Fruit fly (Drosophila melanogaster) whole organism, embryonic: ENCODE measurements around the gene CG6254.

ENCODE experiments used
- ATbp ChIP-seq: fragments of 200-800 bp; sonication (Bioruptor generic); optimal IDR thresholded peaks from 2 replicates; lab custom pipeline; 2017; ENCODE audit warnings: missing biosample characterization, mild to moderate bottlenecking, missing genetic modification characterization, missing genetic modification reagents
- Blimp-1 ChIP-seq: fragments of 200-800 bp; sonication (Bioruptor generic); optimal IDR thresholded peaks from 3 replicates; lab custom pipeline; 2018; ENCODE audit warnings: missing biosample characterization, missing genetic modification characterization, mild to moderate bottlenecking, moderate library complexity, missing genetic modification reagents
- CG10321 ChIP-seq: fragments of 200-800 bp; sonication (Bioruptor generic); IDR thresholded peaks from 2 replicates; pipeline ENCODE4 v1.3.6; 2022; ENCODE audit warnings: missing biosample characterization, missing genetic modification characterization
- CG10431 ChIP-seq: fragments of 200-800 bp; sonication (Bioruptor generic); optimal IDR thresholded peaks from 3 replicates; lab custom pipeline; 2018; ENCODE audit warnings: missing biosample characterization, mild to moderate bottlenecking, missing genetic modification characterization
- CG10565 ChIP-seq: fragments of 200-800 bp; sonication (Bioruptor generic); optimal IDR thresholded peaks from 3 replicates; lab custom pipeline; 2016; ENCODE audit warnings: missing biosample characterization, mild to moderate bottlenecking, missing genetic modification characterization
- CG10959 ChIP-seq: fragments of 200-800 bp; sonication (Bioruptor generic); IDR thresholded peaks from 2 replicates; pipeline ENCODE4 v1.3.6; 2022; ENCODE audit warnings: missing biosample characterization, missing genetic modification characterization
- CG11456 ChIP-seq: fragments of 200-800 bp; sonication (Bioruptor generic); IDR thresholded peaks from 3 replicates; pipeline ENCODE4 v1.3.6; 2022; ENCODE audit warnings: missing biosample characterization, missing genetic modification characterization
- CG11504 ChIP-seq: fragments of 200-800 bp; sonication (Bioruptor generic); optimal IDR thresholded peaks from 3 replicates; lab custom pipeline; 2019; ENCODE audit warnings: missing biosample characterization, mild to moderate bottlenecking, missing genetic modification characterization, moderate library complexity
- CG12219 ChIP-seq: fragments of 200-800 bp; sonication (Bioruptor generic); optimal IDR thresholded peaks from 3 replicates; lab custom pipeline; 2018; ENCODE audit warnings: missing biosample characterization, mild to moderate bottlenecking, missing genetic modification characterization
- CG13775 ChIP-seq: fragments of 200-800 bp; sonication (Bioruptor generic); optimal IDR thresholded peaks from 3 replicates; lab custom pipeline; 2017; ENCODE audit warnings: missing biosample characterization, mild to moderate bottlenecking, missing genetic modification characterization
- CG14965 ChIP-seq: fragments of 200-800 bp; sonication (Bioruptor generic); optimal IDR thresholded peaks from 2 replicates; lab custom pipeline; 2016; ENCODE audit warnings: missing biosample characterization, missing genetic modification characterization, borderline replicate concordance
- CG15011 ChIP-seq: fragments of 200-800 bp; sonication (Bioruptor generic); optimal IDR thresholded peaks from 3 replicates; lab custom pipeline; 2018; ENCODE audit warnings: missing biosample characterization, mild to moderate bottlenecking, missing genetic modification characterization
- CG15269 ChIP-seq: fragments of 200-800 bp; sonication (Bioruptor generic); optimal IDR thresholded peaks from 2 replicates; lab custom pipeline; 2018; ENCODE audit warnings: missing biosample characterization, mild to moderate bottlenecking, missing genetic modification characterization, moderate library complexity
- CG1529 ChIP-seq: fragments of 200-800 bp; sonication (Bioruptor generic); optimal IDR thresholded peaks from 3 replicates; lab custom pipeline; 2018; ENCODE audit warnings: missing biosample characterization, missing genetic modification characterization
- CG17612 ChIP-seq: fragments of 200-800 bp; sonication (Bioruptor generic); IDR thresholded peaks from 2 replicates; pipeline ENCODE4 v1.3.6; 2022; ENCODE audit warnings: missing biosample characterization, missing genetic modification characterization
- CG30020 ChIP-seq: fragments of 200-800 bp; optimal IDR thresholded peaks from 2 replicates; lab custom pipeline; 2019; ENCODE audit warnings: missing biosample characterization, mild to moderate bottlenecking, missing genetic modification characterization, moderate library complexity
- CG31224 ChIP-seq: fragments of 200-800 bp; sonication (Bioruptor generic); IDR thresholded peaks from 2 replicates; pipeline ENCODE4 v1.3.6; 2022; ENCODE audit warnings: missing biosample characterization, missing genetic modification characterization
- CG6813 ChIP-seq: fragments of 200-800 bp; sonication (Bioruptor generic); optimal IDR thresholded peaks from 2 replicates; lab custom pipeline; 2017; ENCODE audit warnings: missing biosample characterization, missing genetic modification characterization, mild to moderate bottlenecking, moderate library complexity, missing genetic modification reagents
- CG9727 ChIP-seq: fragments of 200-800 bp; sonication (Bioruptor generic); optimal IDR thresholded peaks from 3 replicates; lab custom pipeline; 2017; ENCODE audit warnings: missing biosample characterization, mild to moderate bottlenecking, missing genetic modification characterization
- CG9876 ChIP-seq: fragments of 200-800 bp; sonication (Bioruptor generic); optimal IDR thresholded peaks from 2 replicates; lab custom pipeline; 2016; ENCODE audit warnings: missing biosample characterization, missing genetic modification characterization
- CG9932 ChIP-seq: fragments of 200-800 bp; sonication (Bioruptor generic); IDR thresholded peaks from 2 replicates; pipeline ENCODE4 v1.3.6; 2022; ENCODE audit warnings: missing biosample characterization, missing genetic modification characterization
- CHES-1-like ChIP-seq: fragments of 200-800 bp; sonication (Bioruptor generic); optimal IDR thresholded peaks from 2 replicates; lab custom pipeline; 2016; ENCODE audit warnings: missing biosample characterization, missing genetic modification characterization
- CTCF ChIP-seq: fragments of 200-800 bp; sonication (Bioruptor generic); optimal IDR thresholded peaks from 2 replicates; lab custom pipeline; 2017; ENCODE audit warnings: missing biosample characterization, mild to moderate bottlenecking, missing genetic modification characterization, moderate library complexity
- CoRest ChIP-seq: fragments of 200-800 bp; sonication (Bioruptor generic); optimal IDR thresholded peaks from 3 replicates; lab custom pipeline; 2018; ENCODE audit warnings: missing biosample characterization, mild to moderate bottlenecking, missing genetic modification characterization, moderate library complexity
- CrebB ChIP-seq: fragments of 200-800 bp; sonication (Bioruptor generic); optimal IDR thresholded peaks from 3 replicates; lab custom pipeline; 2018; ENCODE audit warnings: missing biosample characterization, mild to moderate bottlenecking, missing genetic modification characterization
- Doc3 ChIP-seq: fragments of 200-800 bp; sonication (Bioruptor generic); IDR thresholded peaks from 3 replicates; pipeline ENCODE4 v1.3.6; 2022; ENCODE audit warnings: missing biosample characterization, missing genetic modification characterization; ENCODE audit not compliant: partially characterized antibody
- Dp ChIP-seq: fragments of 200-800 bp; sonication (Bioruptor generic); optimal IDR thresholded peaks from 2 replicates; lab custom pipeline; 2018; ENCODE audit warnings: missing biosample characterization, mild to moderate bottlenecking, missing genetic modification characterization, moderate library complexity
- HLH54F ChIP-seq: fragments of 200-800 bp; sonication (Bioruptor generic); optimal IDR thresholded peaks from 3 replicates; lab custom pipeline; 2016; ENCODE audit warnings: missing biosample characterization, missing genetic modification characterization
- Mad ChIP-seq: fragments of 200-800 bp; sonication (Bioruptor generic); optimal IDR thresholded peaks from 2 replicates; lab custom pipeline; 2016; ENCODE audit warnings: missing biosample characterization, missing genetic modification characterization
- NC2β ChIP-seq: fragments of 200-800 bp; sonication (Bioruptor generic); optimal IDR thresholded peaks from 2 replicates; lab custom pipeline; 2016; ENCODE audit warnings: missing biosample characterization, missing genetic modification characterization
- Optix ChIP-seq: fragments of 200-800 bp; sonication (Bioruptor generic); IDR thresholded peaks from 3 replicates; pipeline ENCODE4 v1.3.6; 2022; ENCODE audit warnings: missing biosample characterization, missing genetic modification characterization
- PHDP ChIP-seq: fragments of 200-800 bp; sonication (Bioruptor generic); optimal IDR thresholded peaks from 3 replicates; lab custom pipeline; 2018; ENCODE audit warnings: missing biosample characterization, mild to moderate bottlenecking, missing genetic modification characterization, moderate library complexity
- aop ChIP-seq: fragments of 200-800 bp; sonication (Bioruptor generic); IDR thresholded peaks from 2 replicates; pipeline ENCODE4 v1.3.6; 2022; ENCODE audit warnings: missing biosample characterization, missing genetic modification characterization
- bowl ChIP-seq: fragments of 200-800 bp; sonication (Bioruptor generic); IDR thresholded peaks from 2 replicates; pipeline ENCODE4 v1.3.6; 2022; ENCODE audit warnings: missing biosample characterization, missing genetic modification characterization
- da ChIP-seq: fragments of 200-800 bp; sonication (Bioruptor generic); optimal IDR thresholded peaks from 2 replicates; lab custom pipeline; 2016; ENCODE audit warnings: missing biosample characterization, missing genetic modification characterization
- dati ChIP-seq: fragments of 200-800 bp; sonication (Bioruptor generic); IDR thresholded peaks from 2 replicates; pipeline ENCODE4 v1.3.6; 2022; ENCODE audit warnings: missing biosample characterization, missing genetic modification characterization
- dysf ChIP-seq: fragments of 200-800 bp; sonication (Bioruptor generic); IDR thresholded peaks from 3 replicates; pipeline ENCODE4 v1.3.6; 2022; ENCODE audit warnings: missing biosample characterization, missing genetic modification characterization
- esg ChIP-seq: fragments of 200-800 bp; sonication (Bioruptor generic); conservative IDR thresholded peaks from 2 replicates; pipeline ENCODE4 v1.3.6; 2022; ENCODE audit warnings: missing biosample characterization, missing genetic modification characterization
- eve ChIP-seq, 2 experiments: fragments of >200 bp; optimal IDR thresholded peaks; 2 replicates each; lab custom pipeline; 2017; ENCODE audit warnings: missing biosample characterization in 2 of 2, missing genetic modification characterization in 2 of 2
- gfzf ChIP-seq: fragments of 200-800 bp; sonication (Bioruptor generic); optimal IDR thresholded peaks from 2 replicates; lab custom pipeline; 2016; ENCODE audit warnings: missing biosample characterization, mild to moderate bottlenecking, missing genetic modification characterization, moderate library complexity
- hb ChIP-seq: fragments of 200-800 bp; sonication (Bioruptor generic); IDR thresholded peaks from 3 replicates; pipeline ENCODE4 v1.3.6; 2022; ENCODE audit warnings: missing biosample characterization, missing genetic modification characterization; ENCODE audit not compliant: partially characterized antibody
- lilli ChIP-seq: fragments of 200-800 bp; sonication (Bioruptor generic); optimal IDR thresholded peaks from 3 replicates; lab custom pipeline; 2016; ENCODE audit warnings: missing biosample characterization, missing genetic modification characterization
- nerfin-2 ChIP-seq: fragments of 200-800 bp; sonication (Bioruptor generic); IDR thresholded peaks from 2 replicates; pipeline ENCODE4 v1.3.6; 2022; ENCODE audit warnings: missing biosample characterization, missing genetic modification characterization; ENCODE audit not compliant: partially characterized antibody
- nmo ChIP-seq: fragments of 200-800 bp; sonication (Bioruptor generic); optimal IDR thresholded peaks from 2 replicates; lab custom pipeline; 2018; ENCODE audit warnings: missing biosample characterization, mild to moderate bottlenecking, missing genetic modification characterization, moderate library complexity
- oc ChIP-seq: fragments of 200-800 bp; sonication (Bioruptor generic); optimal IDR thresholded peaks from 2 replicates; lab custom pipeline; 2018; ENCODE audit warnings: missing biosample characterization, mild to moderate bottlenecking, missing genetic modification characterization, moderate library complexity
- pho ChIP-seq: fragments of 200-800 bp; sonication (Bioruptor generic); optimal IDR thresholded peaks from 2 replicates; lab custom pipeline; 2016; ENCODE audit warnings: missing biosample characterization, missing genetic modification characterization
- pnt ChIP-seq: fragments of 200-800 bp; sonication (Bioruptor generic); optimal IDR thresholded peaks from 3 replicates; lab custom pipeline; 2016; ENCODE audit warnings: missing biosample characterization, missing genetic modification characterization
- ssp ChIP-seq: fragments of 200-800 bp; sonication (Bioruptor generic); IDR thresholded peaks from 2 replicates; pipeline ENCODE4 v1.3.6; 2022; ENCODE audit warnings: missing biosample characterization, missing genetic modification characterization
- tio ChIP-seq: fragments of 200-800 bp; sonication (Bioruptor generic); optimal IDR thresholded peaks from 2 replicates; lab custom pipeline; 2017; ENCODE audit warnings: missing biosample characterization, missing genetic modification characterization, inconsistent platforms
- vfl ChIP-seq: fragments of 200-800 bp; sonication (Bioruptor generic); optimal IDR thresholded peaks from 2 replicates; lab custom pipeline; 2016; ENCODE audit warnings: missing biosample characterization, missing genetic modification characterization
- vvl ChIP-seq: fragments of 200-800 bp; sonication (Bioruptor generic); IDR thresholded peaks from 2 replicates; pipeline ENCODE4 v1.3.6; 2022; ENCODE audit warnings: missing biosample characterization, missing genetic modification characterization

Gene CG6254

dm6 chr3R:10153957-10154685 is 7.0 kb downstream of the CG6254 start (continued):
- TF ChIP-seq eve (GFP tag; optimal IDR thresholded peaks at IDR 0.05; lab: Kevin White, UChicago) (no peak), pnt (GFP tag; lab: Kevin White, UChicago) (peak; percentile 17), nerfin-2 (GFP tag; lab: Robert Waterston, UW) (no peak), CG15011 (GFP tag; lab: Kevin White, UChicago) (no peak), aop (GFP tag; lab: Robert Waterston, UW) (no peak), pho (GFP tag; lab: Kevin White, UChicago) (no peak), CoRest (tag; lab: Kevin White, UChicago) (peak; percentile 28), CG12219 (GFP tag; lab: Kevin White, UChicago) (peak; percentile 15), bowl (GFP tag; lab: Robert Waterston, UW) (no peak), ssp (GFP tag; lab: Robert Waterston, UW) (no peak), gfzf (GFP tag; lab: Kevin White, UChicago) (no peak), vvl (GFP tag; lab: Robert Waterston, UW) (peak; percentile 22; the same call in 1 of the 2 replicates), CG15269 (tag; lab: Kevin White, UChicago) (peak; percentile 62), CG10321 (GFP tag; lab: Robert Waterston, UW) (no peak), NC2β (GFP tag; lab: Kevin White, UChicago) (no peak), Doc3 (GFP tag; lab: Robert Waterston, UW) (no peak), CG11456 (GFP tag; lab: Robert Waterston, UW) (no peak), CG17612 (GFP tag; lab: Robert Waterston, UW) (no peak), CG10565 (no peak), Optix (GFP tag; lab: Robert Waterston, UW) (no peak), dysf (peak; percentile 65), CG13775 (GFP tag; lab: Kevin White, UChicago) (no peak), CG10431 (no peak), da (GFP tag; lab: Kevin White, UChicago) (no peak), CG9876 (GFP tag; lab: Kevin White, UChicago) (no peak), CrebB (tag; lab: Kevin White, UChicago) (no peak), ATbp (no peak), CG31224 (GFP tag; lab: Robert Waterston, UW) (no peak), PHDP (tag; lab: Kevin White, UChicago) (peak; percentile 13), vfl (GFP tag; lab: Kevin White, UChicago) (no peak), dati (GFP tag; lab: Robert Waterston, UW) (no peak), Blimp-1 (peak; percentile 90), Dp (GFP tag; lab: Kevin White, UChicago) (no peak), Mad (GFP tag; lab: Kevin White, UChicago) (no peak), CG11504 (tag; lab: Kevin White, UChicago) (no peak), CG30020 (tag; lab: Kevin White, UChicago) (no peak), lilli (peak; percentile 15), esg (peak; percentile 39; the same call in 1 of the 2 replicates), HLH54F (GFP tag; lab: Kevin White, UChicago) (no peak), CG1529 (GFP tag; lab: Kevin White, UChicago) (no peak), CHES-1-like (no peak), oc (no peak), CG9932 (GFP tag; lab: Robert Waterston, UW) (no peak), CG6813 (GFP tag; lab: Kevin White, UChicago) (no peak), hb (GFP tag; lab: Robert Waterston, UW) (no peak), CTCF (GFP tag; lab: Kevin White, UChicago) (no peak), tio (peak; percentile 3), CG9727 (no peak), CG10959 (GFP tag; lab: Robert Waterston, UW) (no peak), nmo (GFP tag; lab: Kevin White, UChicago) (no peak), CG14965 (GFP tag; lab: Kevin White, UChicago) (no peak)
